Worm (Caenorhabditis elegans) whole organism, early embryonic: ENCODE data around the gene ugt-52.

Experiments used
- B0310.2 ChIP-seq: sonication (generic microtip); optimal IDR thresholded peaks from 2 replicates; lab custom pipeline; 2016; ENCODE audit warnings: mild to moderate bottlenecking, missing genetic modification characterization, missing compliant biosample characterization
- ama-1 ChIP-seq: fragments of 150-350 bp; optimal IDR thresholded peaks from 2 replicates; lab custom pipeline; 2014
- ceh-13 ChIP-seq: fragments of 200-800 bp; sonication (Bioruptor generic); optimal IDR thresholded peaks from 2 replicates; lab custom pipeline; 2018; ENCODE audit warnings: mild to moderate bottlenecking, missing genetic modification characterization, missing compliant biosample characterization
- ceh-36 ChIP-seq: sonication (generic microtip); optimal IDR thresholded peaks from 2 replicates; lab custom pipeline; 2016; ENCODE audit warnings: missing genetic modification characterization, inconsistent platforms, missing compliant biosample characterization
- flt-1 ChIP-seq: fragments of 200-800 bp; sonication (Bioruptor generic); IDR thresholded peaks from 2 replicates; pipeline ENCODE4 v1.3.6; 2022; ENCODE audit warnings: missing genetic modification characterization, missing compliant biosample characterization
- hmbx-1 ChIP-seq: sonication (generic microtip); optimal IDR thresholded peaks from 2 replicates; lab custom pipeline; 2016; ENCODE audit warnings: mild to moderate bottlenecking, missing genetic modification characterization, missing compliant biosample characterization
- pes-1 ChIP-seq: fragments of 200-800 bp; sonication (Bioruptor generic); IDR thresholded peaks from 2 replicates; pipeline ENCODE4 v1.3.6; 2022; ENCODE audit warnings: missing genetic modification reagents, missing genetic modification characterization, missing compliant biosample characterization
- tbx-11 ChIP-seq: fragments of 200-800 bp; sonication (Bioruptor generic); IDR thresholded peaks from 2 replicates; pipeline ENCODE4 v1.3.6; 2022; ENCODE audit warnings: missing genetic modification characterization, missing compliant biosample characterization

ce11 chrIV:833517-833916, 54.9 kb downstream of the ugt-52 start:
- no peak for TF ChIP-seq ama-1 (lab: Kevin White, UChicago)
- TF ChIP-seq ceh-13 (GFP tag; lab: Kevin White, UChicago): no peak
- no peak for TF ChIP-seq hmbx-1
- TF ChIP-seq B0310.2 (tag; lab: Kevin White, UChicago): no peak
- no peak for TF ChIP-seq ceh-36 (tag; lab: Kevin White, UChicago)
- no peak for TF ChIP-seq tbx-11
- TF ChIP-seq pes-1 (GFP tag; lab: Robert Waterston, UW): no peak
- no peak for TF ChIP-seq flt-1 (GFP tag; lab: Robert Waterston, UW)
